Worm (Caenorhabditis elegans) whole organism, young adult: ENCODE results near the gene Y67D8C.7.

Experiments used
- B0261.1 ChIP-seq: sonication (generic microtip); optimal IDR thresholded peaks from 2 replicates; lab custom pipeline; 2016; ENCODE audit warnings: mild to moderate bottlenecking, missing genetic modification characterization, moderate library complexity, missing compliant biosample characterization
- B0336.3 ChIP-seq: fragments of 200-800 bp; sonication (Bioruptor generic); IDR thresholded peaks from 2 replicates; pipeline ENCODE4 v1.3.6; 2022; ENCODE audit warnings: missing genetic modification characterization, missing compliant biosample characterization
- C17E4.6 ChIP-seq: fragments of 200-800 bp; sonication (Bioruptor generic); IDR thresholded peaks from 2 replicates; pipeline ENCODE4 v1.3.6; 2022; ENCODE audit warnings: missing genetic modification reagents, missing genetic modification characterization, missing compliant biosample characterization
- F37B4.10 ChIP-seq: fragments of 200-800 bp; sonication (Bioruptor generic); IDR thresholded peaks from 2 replicates; pipeline ENCODE4 v1.3.6; 2022; ENCODE audit warnings: missing genetic modification characterization, missing compliant biosample characterization
- F57C9.4 ChIP-seq: sonication (generic microtip); optimal IDR thresholded peaks from 2 replicates; lab custom pipeline; 2017; ENCODE audit warnings: mild to moderate bottlenecking, missing genetic modification characterization, missing compliant biosample characterization
- Y53G8AR.9 ChIP-seq: fragments of 200-800 bp; sonication (Bioruptor generic); conservative IDR thresholded peaks from 2 replicates; pipeline ENCODE4 v1.3.6; 2022; ENCODE audit warnings: missing genetic modification reagents, missing genetic modification characterization, missing compliant biosample characterization
- Y56A3A.18 ChIP-seq: fragments of 200-800 bp; sonication (Bioruptor generic); IDR thresholded peaks from 2 replicates; pipeline ENCODE4 v1.3.6; 2022; ENCODE audit warnings: missing genetic modification reagents, missing genetic modification characterization, missing compliant biosample characterization
- Y79H2A.3 ChIP-seq: fragments of 200-800 bp; sonication (Bioruptor generic); conservative IDR thresholded peaks from 2 replicates; pipeline ENCODE4 v1.3.6; 2022; ENCODE audit warnings: missing genetic modification reagents, missing genetic modification characterization, missing compliant biosample characterization
- Y95B8A.8 ChIP-seq: fragments of 200-800 bp; sonication (Bioruptor generic); IDR thresholded peaks from 2 replicates; pipeline ENCODE4 v1.3.6; 2022; ENCODE audit warnings: missing genetic modification reagents, missing genetic modification characterization, missing compliant biosample characterization
- atf-7 ChIP-seq: sonication (generic microtip); optimal IDR thresholded peaks from 2 replicates; lab custom pipeline; 2017; ENCODE audit warnings: mild to moderate bottlenecking, missing genetic modification characterization, missing compliant biosample characterization
- cebp-1 ChIP-seq, 2 experiments: fragments of 200-800 bp in 1 of 2; sonication (Bioruptor generic) in 1 of 2; sonication (generic microtip) in 1 of 2; IDR thresholded peaks in 1 of 2; optimal IDR thresholded peaks in 1 of 2; 2 replicates each; pipeline versions ENCODE4 v1.3.6 to Lab custom; 2017 to 2022; ENCODE audit warnings: missing compliant biosample characterization in 2 of 2, missing genetic modification characterization in 2 of 2, mild to moderate bottlenecking in 1 of 2, missing genetic modification reagents in 1 of 2, moderate library complexity in 1 of 2
- cebp-2 ChIP-seq: fragments of 200-800 bp; sonication (Bioruptor generic); IDR thresholded peaks from 2 replicates; pipeline ENCODE4 v1.3.6; 2022; ENCODE audit warnings: missing genetic modification characterization, missing compliant biosample characterization
- ceh-100 ChIP-seq: fragments of 200-800 bp; sonication (Bioruptor generic); IDR thresholded peaks from 2 replicates; pipeline ENCODE4 v1.3.6; 2022; ENCODE audit warnings: missing genetic modification reagents, missing genetic modification characterization, missing compliant biosample characterization
- ceh-58 ChIP-seq: fragments of 200-800 bp; sonication (Bioruptor generic); IDR thresholded peaks from 2 replicates; pipeline ENCODE4 v1.3.6; 2022; ENCODE audit warnings: missing genetic modification characterization, missing compliant biosample characterization
- dpl-1 ChIP-seq: fragments of 150-350 bp; optimal IDR thresholded peaks from 2 replicates; lab custom pipeline; 2014; ENCODE audit warnings: missing biosample characterization, missing genetic modification reagents, missing genetic modification characterization
- egl-44 ChIP-seq: fragments of 200-800 bp; sonication (Bioruptor generic); IDR thresholded peaks from 2 replicates; pipeline ENCODE4 v1.3.6; 2022; ENCODE audit warnings: missing genetic modification reagents, missing genetic modification characterization, missing compliant biosample characterization
- egrh-3 ChIP-seq: fragments of 200-800 bp; sonication (Bioruptor generic); IDR thresholded peaks from 2 replicates; pipeline ENCODE4 v1.3.6; 2022; ENCODE audit warnings: missing genetic modification reagents, missing genetic modification characterization, missing compliant biosample characterization
- ets-4 ChIP-seq: fragments of 200-800 bp; sonication (Bioruptor generic); optimal IDR thresholded peaks from 2 replicates; lab custom pipeline; 2018; ENCODE audit warnings: mild to moderate bottlenecking, missing genetic modification characterization, missing compliant biosample characterization
- hlh-12 ChIP-seq: sonication (generic microtip); optimal IDR thresholded peaks from 2 replicates; lab custom pipeline; 2016; ENCODE audit warnings: missing genetic modification characterization, missing compliant biosample characterization
- hmg-1.2 ChIP-seq: fragments of 200-800 bp; sonication (Bioruptor generic); IDR thresholded peaks from 2 replicates; pipeline ENCODE4 v1.3.6; 2022; ENCODE audit warnings: missing genetic modification reagents, missing genetic modification characterization, missing compliant biosample characterization
- lag-1 ChIP-seq: fragments of 200-800 bp; sonication (Bioruptor generic); IDR thresholded peaks from 2 replicates; pipeline ENCODE4 v1.3.6; 2022; ENCODE audit warnings: missing genetic modification reagents, missing genetic modification characterization, missing compliant biosample characterization
- let-526 ChIP-seq: fragments of 200-800 bp; sonication (Bioruptor generic); IDR thresholded peaks from 2 replicates; pipeline ENCODE4 v1.3.6; 2022; ENCODE audit warnings: missing genetic modification reagents, missing genetic modification characterization, missing compliant biosample characterization
- madf-10 ChIP-seq: sonication (generic microtip); optimal IDR thresholded peaks from 2 replicates; lab custom pipeline; 2016; ENCODE audit warnings: mild to moderate bottlenecking, missing genetic modification characterization, missing compliant biosample characterization
- madf-3 ChIP-seq: fragments of 200-800 bp; sonication (Bioruptor generic); IDR thresholded peaks from 2 replicates; pipeline ENCODE4 v1.3.6; 2022; ENCODE audit warnings: missing genetic modification reagents, missing genetic modification characterization, missing compliant biosample characterization
- madf-6 ChIP-seq: fragments of 200-800 bp; sonication (Bioruptor generic); IDR thresholded peaks from 2 replicates; pipeline ENCODE4 v1.3.6; 2022; ENCODE audit warnings: missing genetic modification reagents, missing genetic modification characterization, missing compliant biosample characterization
- mcd-1 ChIP-seq: fragments of 200-800 bp; sonication (Bioruptor generic); IDR thresholded peaks from 2 replicates; pipeline ENCODE4 v1.3.6; 2022; ENCODE audit warnings: missing genetic modification reagents, missing genetic modification characterization, missing compliant biosample characterization
- nhr-120 ChIP-seq: fragments of 200-800 bp; sonication (Bioruptor generic); IDR thresholded peaks from 2 replicates; pipeline ENCODE4 v1.3.6; 2022; ENCODE audit warnings: missing genetic modification characterization, missing compliant biosample characterization
- nhr-90 ChIP-seq: sonication (generic microtip); optimal IDR thresholded peaks from 2 replicates; lab custom pipeline; 2016; ENCODE audit warnings: missing genotype, mild to moderate bottlenecking, missing genetic modification characterization, missing compliant biosample characterization
- rec-8 ChIP-seq, 2 experiments: sonication (generic microtip); optimal IDR thresholded peaks; 2 replicates each; lab custom pipeline; 2016; ENCODE audit warnings: mild to moderate bottlenecking in 2 of 2, missing genetic modification characterization in 2 of 2, missing genetic modification reagents in 2 of 2, missing genotype in 2 of 2, missing biosample characterization in 1 of 2, missing compliant biosample characterization in 1 of 2, moderate library complexity in 1 of 2
- sea-2 ChIP-seq: fragments of 200-800 bp; sonication (Bioruptor generic); IDR thresholded peaks from 2 replicates; pipeline ENCODE4 v1.3.6; 2022; ENCODE audit warnings: missing genetic modification characterization, missing compliant biosample characterization
- snpc-1.1 ChIP-seq: sonication (generic microtip); optimal IDR thresholded peaks from 2 replicates; lab custom pipeline; 2017; ENCODE audit warnings: missing genetic modification characterization, mild to moderate bottlenecking, missing compliant biosample characterization, antibody characterized with exemption, moderate library complexity, missing genotype, missing genetic modification reagents; ENCODE audit not compliant: insufficient read depth
- unc-130 ChIP-seq: sonication (generic microtip); optimal IDR thresholded peaks from 2 replicates; lab custom pipeline; 2016; ENCODE audit warnings: missing genetic modification reagents, missing genetic modification characterization, missing compliant biosample characterization
- ztf-25 ChIP-seq: fragments of 200-800 bp; sonication (Bioruptor generic); IDR thresholded peaks from 2 replicates; pipeline ENCODE4 v1.3.6; 2022; ENCODE audit warnings: missing genetic modification reagents, missing genetic modification characterization, missing compliant biosample characterization

Gene Y67D8C.7

ce11 chrIV:3066834-3067233 is at the start of gene Y67D8C.7:
Y67D8C.7 (minus strand) TSS chrIV:3066934.
- no peak for TF ChIP-seq rec-8 (tag; optimal IDR thresholded peaks at IDR 0.05; lab: Kevin White, UChicago)
- no peak for TF ChIP-seq ztf-25 (GFP tag; lab: Robert Waterston, UW)
- no peak for TF ChIP-seq F57C9.4
- no peak for TF ChIP-seq ets-4 (GFP tag; lab: Kevin White, UChicago)
- no peak for TF ChIP-seq madf-10 (tag; lab: Kevin White, UChicago)
- no peak for TF ChIP-seq egrh-3 (GFP tag; lab: Robert Waterston, UW)
- no peak for TF ChIP-seq nhr-90 (tag; lab: Kevin White, UChicago)
- TF ChIP-seq madf-6 (GFP tag; lab: Robert Waterston, UW) = no peak
- no peak for TF ChIP-seq atf-7 (tag; lab: Kevin White, UChicago)
- TF ChIP-seq B0336.3 (GFP tag; lab: Robert Waterston, UW) = no peak

DNA sequence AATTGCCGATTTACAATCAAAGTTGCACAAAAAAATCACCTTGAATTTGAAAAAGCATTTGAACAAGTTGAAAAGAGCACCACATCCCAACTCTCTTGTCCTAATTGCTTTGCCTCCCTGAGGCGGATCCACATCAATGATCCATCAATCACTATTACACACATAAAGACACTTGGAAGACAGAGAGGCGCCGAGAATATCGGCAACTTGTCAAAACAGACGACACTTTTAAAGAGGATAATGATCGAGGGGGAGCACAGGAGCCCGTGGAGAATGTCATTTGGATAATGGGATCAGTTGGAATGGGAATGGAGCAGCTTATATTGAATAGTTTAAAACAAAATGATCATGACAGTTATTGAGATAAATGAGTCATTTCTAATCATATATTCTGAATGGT is 34.5 kb upstream of the Y67D8C.7 start:
- no peak for TF ChIP-seq madf-3 (GFP tag; lab: Robert Waterston, UW)
- no peak for TF ChIP-seq Y53G8AR.9 (GFP tag; lab: Robert Waterston, UW)
- no peak for TF ChIP-seq egl-44
- no peak for TF ChIP-seq cebp-1 (GFP tag; IDR thresholded peaks at IDR 0.05; lab: Robert Waterston, UW)
- TF ChIP-seq cebp-1 (tag; optimal IDR thresholded peaks at IDR 0.05; lab: Kevin White, UChicago) = no peak
- TF ChIP-seq mcd-1 (GFP tag; lab: Robert Waterston, UW) = no peak
- TF ChIP-seq nhr-120 = no peak
- no peak for TF ChIP-seq sea-2 (GFP tag; lab: Robert Waterston, UW)
- TF ChIP-seq nhr-90 (tag; lab: Kevin White, UChicago) = no peak
- no peak for TF ChIP-seq ztf-25 (GFP tag; lab: Robert Waterston, UW)

DNA sequence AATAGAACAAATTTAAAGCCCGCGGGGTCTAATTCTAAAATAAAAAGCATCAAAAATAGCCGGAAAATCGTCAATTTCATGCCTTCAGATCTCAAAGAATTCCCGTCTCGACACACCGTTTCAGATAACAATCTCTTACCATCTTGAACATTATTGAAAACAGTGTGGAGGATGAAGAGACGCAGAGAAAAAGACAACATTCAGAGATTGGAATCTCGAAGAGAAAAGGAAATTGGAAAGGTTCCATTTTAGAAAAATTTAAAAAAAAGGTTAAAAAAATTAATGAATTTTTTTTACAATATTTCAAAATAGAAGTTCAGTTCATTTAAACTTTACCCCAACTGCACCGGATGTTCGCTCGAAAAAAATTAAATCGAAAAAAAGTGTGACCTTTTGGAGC is 30.3 kb upstream of the Y67D8C.7 start:
- TF ChIP-seq Y95B8A.8 = no peak
- peak; percentile 56; the same call in 1 of the 2 replicates for TF ChIP-seq hmg-1.2 (GFP tag; lab: Robert Waterston, UW)

- no peak for TF ChIP-seq C17E4.6 (GFP tag; lab: Robert Waterston, UW)
- TF ChIP-seq unc-130 (GFP tag; lab: Kevin White, UChicago) = no peak
- no peak for TF ChIP-seq egl-44
- no peak for TF ChIP-seq B0261.1 (tag; lab: Kevin White, UChicago)
- TF ChIP-seq Y79H2A.3 = no peak
- no peak for TF ChIP-seq let-526 (GFP tag; lab: Robert Waterston, UW)
- TF ChIP-seq lag-1 (GFP tag; lab: Robert Waterston, UW) = no peak
- no peak for TF ChIP-seq ceh-58
- TF ChIP-seq snpc-1.1 (tag; lab: Kevin White, UChicago) = no peak
- no peak for TF ChIP-seq dpl-1
These were observed 29.3 kb upstream of the Y67D8C.7 start for ce11 chrIV:3095995-3096544.

- TF ChIP-seq hlh-12 (tag; lab: Kevin White, UChicago) (no peak), unc-130 (GFP tag; lab: Kevin White, UChicago) (no peak), Y56A3A.18 (GFP tag; lab: Robert Waterston, UW) (no peak), F37B4.10 (GFP tag; lab: Robert Waterston, UW) (no peak), cebp-2 (GFP tag; lab: Robert Waterston, UW) (no peak), ceh-100 (GFP tag; lab: Robert Waterston, UW) (no peak)
These were observed 26.2 kb upstream of the Y67D8C.7 start for ce11 chrIV:3092978-3093377.
